Worm (Caenorhabditis elegans) whole organism, mixed stage, embryonic: Measurements from ENCODE around the gene elo-2.

Source experiments
- bed-3 ChIP-seq: fragments of 200-800 bp; sonication (Bioruptor generic); optimal IDR thresholded peaks from 3 replicates; lab custom pipeline; 2018; ENCODE audit warnings: mild to moderate bottlenecking, missing genetic modification characterization, moderate library complexity, missing compliant biosample characterization
- ces-1 ChIP-seq: fragments of 150-350 bp; optimal IDR thresholded peaks from 2 replicates; lab custom pipeline; 2014; ENCODE audit warnings: missing biosample characterization, missing genetic modification reagents, missing genetic modification characterization
- drap-1 ChIP-seq: fragments of 200-800 bp; sonication (Bioruptor generic); optimal IDR thresholded peaks from 3 replicates; lab custom pipeline; 2018; ENCODE audit warnings: mild to moderate bottlenecking, missing genetic modification characterization, missing compliant biosample characterization
- elt-3 ChIP-seq: fragments of 150-350 bp; optimal IDR thresholded peaks from 2 replicates; lab custom pipeline; 2014; ENCODE audit warnings: missing biosample characterization, missing genetic modification characterization
- lin-13 ChIP-seq: fragments of 150-350 bp; optimal IDR thresholded peaks from 2 replicates; lab custom pipeline; 2014; ENCODE audit warnings: missing biosample characterization, missing genetic modification characterization
- lsy-2 ChIP-seq: fragments of 150-350 bp; optimal IDR thresholded peaks from 2 replicates; lab custom pipeline; 2014; ENCODE audit warnings: missing biosample characterization, missing genetic modification characterization
- nhr-237 ChIP-seq: fragments of 150-350 bp; optimal IDR thresholded peaks from 2 replicates; lab custom pipeline; 2014; ENCODE audit warnings: missing biosample characterization, missing genetic modification characterization
- pha-4 ChIP-seq: fragments of 150-350 bp; optimal IDR thresholded peaks from 2 replicates; lab custom pipeline; 2018; ENCODE audit warnings: missing biosample characterization, missing genetic modification reagents, missing genetic modification characterization
- tbx-8 ChIP-seq: fragments of 200-800 bp; sonication (Bioruptor generic); optimal IDR thresholded peaks from 2 replicates; lab custom pipeline; 2018; ENCODE audit warnings: mild to moderate bottlenecking, missing genetic modification characterization, moderate library complexity, missing compliant biosample characterization
- unc-39 ChIP-seq: fragments of 150-350 bp; optimal IDR thresholded peaks from 2 replicates; lab custom pipeline; 2014; ENCODE audit warnings: missing biosample characterization, missing genetic modification characterization
- unc-62 ChIP-seq: fragments of 150-350 bp; optimal IDR thresholded peaks from 2 replicates; lab custom pipeline; 2014; ENCODE audit warnings: missing biosample characterization, missing genetic modification reagents, missing genetic modification characterization
- ztf-11 ChIP-seq: fragments of 150-350 bp; optimal IDR thresholded peaks from 2 replicates; lab custom pipeline; 2014; ENCODE audit warnings: missing biosample characterization, missing genetic modification characterization

DNA sequence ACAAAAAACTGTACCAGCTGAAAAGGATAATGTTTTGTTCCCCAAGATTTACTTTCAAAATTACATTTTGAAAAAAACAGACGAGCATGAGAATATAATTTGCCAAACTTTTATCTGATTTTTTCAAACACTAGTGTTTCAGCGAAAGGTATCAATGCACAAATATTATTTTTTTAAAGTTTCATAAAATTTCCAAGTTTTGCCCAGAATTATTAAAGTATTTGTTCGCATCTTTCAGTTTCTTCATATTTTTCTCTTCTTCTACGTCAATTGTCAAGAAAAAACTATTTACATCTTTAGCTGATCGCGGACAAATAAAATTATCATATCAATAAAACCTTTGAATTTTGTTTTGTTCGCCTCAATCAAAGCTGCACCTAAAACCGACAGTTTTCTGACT lies 30.2 kb downstream of the elo-2 start, which contains the start of gene C06A12.8:
- no peak for TF ChIP-seq tbx-8 (GFP tag; lab: Kevin White, UChicago)
- no peak for TF ChIP-seq lin-13
- no peak for TF ChIP-seq pha-4
- TF ChIP-seq lsy-2 (tag; lab: Kevin White, UChicago): no peak
- TF ChIP-seq ztf-11 (tag; lab: Kevin White, UChicago): no peak
- TF ChIP-seq unc-62 (GFP tag; lab: Kevin White, UChicago): no peak
- no peak for TF ChIP-seq unc-39 (tag; lab: Kevin White, UChicago)
- no peak for TF ChIP-seq bed-3 (GFP tag; lab: Kevin White, UChicago)
- TF ChIP-seq nhr-237: no peak
- no peak for TF ChIP-seq ces-1
- no peak for TF ChIP-seq elt-3 (tag; lab: Kevin White, UChicago)
- TF ChIP-seq drap-1: no peak
